Fruit fly (Drosophila melanogaster): Measurements from ENCODE around the gene CG33223.

DNA sequence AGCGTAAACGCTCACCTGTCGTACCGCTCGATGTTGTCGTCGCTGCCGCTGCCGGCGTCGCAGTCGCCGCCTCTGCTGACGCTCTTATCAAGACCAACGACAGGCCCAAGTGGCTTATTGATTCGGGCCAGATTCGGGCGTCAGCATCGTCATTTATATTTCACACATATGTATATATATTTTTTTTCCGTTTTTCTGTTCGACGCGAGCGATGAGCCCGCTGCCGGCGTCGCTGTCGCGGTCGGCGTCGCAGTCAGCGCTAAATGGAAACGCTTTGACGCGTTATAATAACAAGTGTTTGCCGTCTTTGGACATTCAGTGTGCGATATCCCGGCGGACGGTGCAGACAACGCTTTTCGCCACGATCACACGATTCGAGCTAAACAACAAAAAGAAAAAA is 18.4 kb upstream of the CG33223 start:
- TF ChIP-seq CG8478 (optimal IDR thresholded peaks at IDR 0.05) (no peak), CTCF (optimal IDR thresholded peaks at IDR 0.05) (no peak)

Measured in S2 (cell line).